Worm (Caenorhabditis elegans) whole organism, L3 larva: ENCODE measurements around the gene str-106.
A peak's percentile ranks its signal among the peaks of the same experiment; 100 is the strongest.

Experiments
- R02D3.7 ChIP-seq: fragments of 150-350 bp; optimal IDR thresholded peaks from 2 replicates; lab custom pipeline; 2014; ENCODE audit warnings: missing biosample characterization, missing genetic modification characterization
- ama-1 ChIP-seq: fragments of 150-350 bp; optimal IDR thresholded peaks from 2 replicates; lab custom pipeline; 2018
- ceh-28 ChIP-seq: fragments of 150-350 bp; optimal IDR thresholded peaks from 2 replicates; lab custom pipeline; 2014; ENCODE audit warnings: missing biosample characterization, missing genetic modification reagents, missing genetic modification characterization
- ceh-82 ChIP-seq: fragments of 150-350 bp; optimal IDR thresholded peaks from 2 replicates; lab custom pipeline; 2014; ENCODE audit warnings: missing biosample characterization, missing genetic modification characterization
- ceh-9 ChIP-seq: sonication (generic microtip); optimal IDR thresholded peaks from 2 replicates; lab custom pipeline; 2018; ENCODE audit warnings: missing biosample characterization, missing genetic modification characterization
- daf-12 ChIP-seq: fragments of 150-350 bp; optimal IDR thresholded peaks from 2 replicates; lab custom pipeline; 2014; ENCODE audit warnings: missing biosample characterization, missing genetic modification reagents, missing genetic modification characterization
- egl-27 ChIP-seq: sonication (generic microtip); optimal IDR thresholded peaks from 4 replicates; lab custom pipeline; 2017; ENCODE audit warnings: missing biosample characterization, missing genetic modification reagents, missing genetic modification characterization
- egl-5 ChIP-seq: fragments of 150-350 bp; optimal IDR thresholded peaks from 2 replicates; lab custom pipeline; 2017; ENCODE audit warnings: missing biosample characterization, missing genetic modification reagents, missing genetic modification characterization, inconsistent platforms
- elt-2 ChIP-seq: sonication (generic microtip); optimal IDR thresholded peaks from 2 replicates; lab custom pipeline; 2016; ENCODE audit warnings: missing genetic modification reagents, mild to moderate bottlenecking, missing genetic modification characterization, missing compliant biosample characterization
- elt-3 ChIP-seq, 3 experiments: fragments of 150-350 bp in 1 of 3; sonication (generic microtip) in 2 of 3; optimal IDR thresholded peaks; 2 replicates in 2 of 3; 4 replicates in 1 of 3; lab custom pipeline; 2014 to 2017; ENCODE audit warnings: missing biosample characterization in 3 of 3, missing genetic modification characterization in 3 of 3
- fkh-10 ChIP-seq: sonication (generic microtip); optimal IDR thresholded peaks from 2 replicates; lab custom pipeline; 2017; ENCODE audit warnings: missing biosample characterization, missing genetic modification reagents, missing genetic modification characterization
- fkh-2 ChIP-seq: fragments of 150-350 bp; optimal IDR thresholded peaks from 2 replicates; lab custom pipeline; 2014; ENCODE audit warnings: missing biosample characterization, missing genetic modification reagents, missing genetic modification characterization
- fos-1 ChIP-seq: fragments of 150-350 bp; optimal IDR thresholded peaks from 2 replicates; lab custom pipeline; 2014; ENCODE audit warnings: missing biosample characterization, missing genetic modification characterization
- hmg-11 ChIP-seq: sonication (generic microtip); optimal IDR thresholded peaks from 2 replicates; lab custom pipeline; 2016; ENCODE audit warnings: missing genetic modification characterization, missing compliant biosample characterization
- jun-1 ChIP-seq: fragments of 150-350 bp; optimal IDR thresholded peaks from 2 replicates; lab custom pipeline; 2014; ENCODE audit warnings: missing biosample characterization, missing genetic modification reagents, missing genetic modification characterization
- lin-39 ChIP-seq: fragments of 150-350 bp; optimal IDR thresholded peaks from 2 replicates; lab custom pipeline; 2018; ENCODE audit warnings: missing biosample characterization, missing genetic modification reagents, missing genetic modification characterization
- lsy-12 ChIP-seq: sonication (generic microtip); optimal IDR thresholded peaks from 2 replicates; lab custom pipeline; 2016; ENCODE audit warnings: mild to moderate bottlenecking, missing genetic modification characterization, missing compliant biosample characterization
- mdl-1 ChIP-seq: fragments of 150-350 bp; optimal IDR thresholded peaks from 2 replicates; lab custom pipeline; 2014; ENCODE audit warnings: missing biosample characterization, missing genetic modification characterization
- mml-1 ChIP-seq: fragments of 150-350 bp; sonication (generic microtip); optimal IDR thresholded peaks from 3 replicates; lab custom pipeline; 2014; ENCODE audit warnings: missing biosample characterization, missing genetic modification characterization
- nhr-11 ChIP-seq: fragments of 150-350 bp; optimal IDR thresholded peaks from 2 replicates; lab custom pipeline; 2014; ENCODE audit warnings: missing biosample characterization, missing genetic modification characterization
- nhr-23 ChIP-seq: fragments of 150-350 bp; optimal IDR thresholded peaks from 2 replicates; lab custom pipeline; 2014; ENCODE audit warnings: missing biosample characterization, missing genetic modification reagents, missing genetic modification characterization
- nhr-237 ChIP-seq: fragments of 150-350 bp; optimal IDR thresholded peaks from 2 replicates; lab custom pipeline; 2014; ENCODE audit warnings: missing biosample characterization, missing genetic modification characterization
- nhr-25 ChIP-seq: sonication (generic microtip); optimal IDR thresholded peaks from 2 replicates; lab custom pipeline; 2017; ENCODE audit warnings: missing biosample characterization, missing genetic modification characterization
- nhr-28 ChIP-seq: fragments of 150-350 bp; optimal IDR thresholded peaks from 2 replicates; lab custom pipeline; 2014; ENCODE audit warnings: missing biosample characterization, missing genetic modification characterization
- nhr-43 ChIP-seq: sonication (generic microtip); optimal IDR thresholded peaks from 2 replicates; lab custom pipeline; 2016; ENCODE audit warnings: mild to moderate bottlenecking, missing genetic modification characterization, missing compliant biosample characterization; ENCODE audit not compliant: poor library complexity, severe bottlenecking
- nhr-76 ChIP-seq: fragments of 150-350 bp; sonication (generic microtip); optimal IDR thresholded peaks from 5 replicates; lab custom pipeline; 2014; ENCODE audit warnings: missing biosample characterization, missing genetic modification characterization
- nhr-77 ChIP-seq: fragments of 150-350 bp; optimal IDR thresholded peaks from 2 replicates; lab custom pipeline; 2014; ENCODE audit warnings: missing biosample characterization, missing genetic modification characterization
- pha-4 ChIP-seq: fragments of 150-350 bp; optimal IDR thresholded peaks from 2 replicates; lab custom pipeline; 2014; ENCODE audit warnings: missing biosample characterization, missing genetic modification reagents, missing genetic modification characterization
- sea-2 ChIP-seq: fragments of 150-350 bp; sonication (generic microtip); optimal IDR thresholded peaks from 4 replicates; lab custom pipeline; 2014; ENCODE audit warnings: missing biosample characterization, missing genetic modification reagents, missing genetic modification characterization
- tbx-2 ChIP-seq: sonication (generic microtip); optimal IDR thresholded peaks from 2 replicates; lab custom pipeline; 2016; ENCODE audit warnings: mild to moderate bottlenecking, missing genetic modification characterization, missing compliant biosample characterization
- unc-39 ChIP-seq: sonication (generic microtip); optimal IDR thresholded peaks from 4 replicates; lab custom pipeline; 2017; ENCODE audit warnings: missing biosample characterization, missing genetic modification characterization
- ztf-11 ChIP-seq: fragments of 150-350 bp; optimal IDR thresholded peaks from 2 replicates; lab custom pipeline; 2014; ENCODE audit warnings: missing biosample characterization, missing genetic modification characterization

str-106 gene

ce11 chrV:16209837-16210236 lies 29.4 kb downstream of the str-106 start, which contains the start of gene oac-15:
Gene oac-15, minus strand, starts transcription at chrV:16209937.
- no peak for TF ChIP-seq nhr-11 (tag; lab: Kevin White, UChicago)
- TF ChIP-seq egl-5 (tag; lab: Kevin White, UChicago): no peak
- no peak for TF ChIP-seq ztf-11
- TF ChIP-seq nhr-77 (tag; lab: Kevin White, UChicago): no peak
- TF ChIP-seq nhr-28: no peak
- no peak for TF ChIP-seq tbx-2 (tag; lab: Kevin White, UChicago)
- no peak for TF ChIP-seq fos-1 (tag; lab: Kevin White, UChicago)
- TF ChIP-seq nhr-76 (tag; lab: Kevin White, UChicago): no peak
- TF ChIP-seq ceh-9 (tag; lab: Kevin White, UChicago): no peak
- no peak for TF ChIP-seq R02D3.7 (tag; lab: Kevin White, UChicago)
- no peak for TF ChIP-seq pha-4 (tag; lab: Kevin White, UChicago)
- TF ChIP-seq ceh-82 (tag; lab: Kevin White, UChicago): no peak

- TF ChIP-seq ceh-9 (tag; lab: Kevin White, UChicago): no peak
- no peak for TF ChIP-seq sea-2
- no peak for TF ChIP-seq fkh-10 (GFP tag; lab: Kevin White, UChicago)
- no peak for TF ChIP-seq hmg-11 (tag; lab: Kevin White, UChicago)
- TF ChIP-seq fkh-2 (tag; lab: Kevin White, UChicago): no peak
- no peak for TF ChIP-seq nhr-28
- TF ChIP-seq jun-1 (tag; lab: Kevin White, UChicago): no peak
- TF ChIP-seq nhr-11 (tag; lab: Kevin White, UChicago): no peak
- TF ChIP-seq fos-1 (tag; lab: Kevin White, UChicago): no peak
- TF ChIP-seq daf-12: no peak
- no peak for TF ChIP-seq nhr-43 (tag; lab: Kevin White, UChicago)
Measured at ce11 chrV:16210257-16211002, 30.0 kb downstream of the str-106 start, which contains the start of gene F11A5.16. Gene F11A5.16, plus strand, starts transcription at chrV:16210952.

- TF ChIP-seq ama-1 (lab: Kevin White, UChicago) (no peak), nhr-43 (tag; lab: Kevin White, UChicago) (peak; percentile 26), lsy-12 (tag; lab: Kevin White, UChicago) (no peak)
Measured at ce11 chrV:16211713-16212112, 31.3 kb downstream of the str-106 start.

ce11 chrV:16213323-16213722 lies 32.9 kb downstream of the str-106 start:
- TF ChIP-seq nhr-43 (tag; lab: Kevin White, UChicago): peak; percentile 93
- TF ChIP-seq pha-4 (tag; lab: Kevin White, UChicago): no peak
- TF ChIP-seq elt-3 (tag; optimal IDR thresholded peaks at IDR 0.05; lab: Kevin White, UChicago): peak in 2 of 3 experiments; percentile 26 to 43
- TF ChIP-seq tbx-2 (tag; lab: Kevin White, UChicago): no peak
- peak; percentile 14 for TF ChIP-seq nhr-25 (tag; lab: Kevin White, UChicago)
- no peak for TF ChIP-seq ztf-11
- TF ChIP-seq nhr-23 (tag; lab: Kevin White, UChicago): peak; percentile 39

- TF ChIP-seq nhr-77 (tag; lab: Kevin White, UChicago) (no peak), nhr-76 (tag; lab: Kevin White, UChicago) (no peak), unc-39 (tag; lab: Kevin White, UChicago) (no peak), egl-27 (no peak), daf-12 (no peak), egl-5 (tag; lab: Kevin White, UChicago) (no peak), nhr-25 (tag; lab: Kevin White, UChicago) (no peak), nhr-237 (no peak), pha-4 (tag; lab: Kevin White, UChicago) (no peak), ceh-28 (tag; lab: Kevin White, UChicago) (no peak), lin-39 (tag; lab: Kevin White, UChicago) (no peak), ztf-11 (no peak), hmg-11 (tag; lab: Kevin White, UChicago) (no peak), ceh-9 (tag; lab: Kevin White, UChicago) (no peak), elt-2 (tag; lab: Kevin White, UChicago) (no peak), mml-1 (tag; lab: Kevin White, UChicago) (no peak), ceh-82 (tag; lab: Kevin White, UChicago) (no peak), mdl-1 (tag; lab: Kevin White, UChicago) (no peak)
Measured at ce11 chrV:16214505-16214904, 34.1 kb downstream of the str-106 start, which contains the start of gene F11A5.9. Gene F11A5.9, plus strand, starts transcription at chrV:16214890.
